Worm (Caenorhabditis elegans) whole organism, late embryonic: Measurements from ENCODE around the gene ZK1248.5.

ENCODE experiments used
- C08G9.2 ChIP-seq: sonication (generic microtip); optimal IDR thresholded peaks from 2 replicates; lab custom pipeline; 2016; ENCODE audit warnings: mild to moderate bottlenecking, missing genetic modification characterization, moderate library complexity, missing compliant biosample characterization
- T23F11.4 ChIP-seq: fragments of 200-800 bp; sonication (Bioruptor generic); optimal IDR thresholded peaks from 2 replicates; lab custom pipeline; 2018; ENCODE audit warnings: mild to moderate bottlenecking, missing genetic modification characterization, missing compliant biosample characterization
- ama-1 ChIP-seq: fragments of 150-350 bp; optimal IDR thresholded peaks from 2 replicates; lab custom pipeline; 2014
- dmd-4 ChIP-seq: sonication (generic microtip); optimal IDR thresholded peaks from 2 replicates; lab custom pipeline; 2016; ENCODE audit warnings: borderline replicate concordance, missing genetic modification characterization, missing compliant biosample characterization
- hlh-30 ChIP-seq: sonication (generic microtip); optimal IDR thresholded peaks from 2 replicates; lab custom pipeline; 2017; ENCODE audit warnings: antibody characterized with exemption, missing genetic modification characterization, missing compliant biosample characterization; ENCODE audit not compliant: insufficient read depth
- madf-2 ChIP-seq: sonication (generic microtip); optimal IDR thresholded peaks from 2 replicates; lab custom pipeline; 2017; ENCODE audit warnings: missing genetic modification characterization, missing compliant biosample characterization
- nfya-1 ChIP-seq: sonication (generic microtip); optimal IDR thresholded peaks from 2 replicates; lab custom pipeline; 2017; ENCODE audit warnings: missing genetic modification characterization, mild to moderate bottlenecking, missing compliant biosample characterization, antibody characterized with exemption, moderate library complexity
- nhr-11 ChIP-seq: fragments of 150-350 bp; optimal IDR thresholded peaks from 2 replicates; lab custom pipeline; 2014; ENCODE audit warnings: missing biosample characterization, missing genetic modification characterization
- npax-4 ChIP-seq: sonication (generic microtip); optimal IDR thresholded peaks from 2 replicates; lab custom pipeline; 2016; ENCODE audit warnings: missing genetic modification characterization, missing compliant biosample characterization
- pat-9 ChIP-seq: fragments of 200-800 bp; sonication (Bioruptor generic); optimal IDR thresholded peaks from 2 replicates; lab custom pipeline; 2018; ENCODE audit warnings: mild to moderate bottlenecking, missing genetic modification characterization, moderate library complexity, missing compliant biosample characterization
- pha-2 ChIP-seq: sonication (generic microtip); optimal IDR thresholded peaks from 2 replicates; lab custom pipeline; 2017; ENCODE audit warnings: mild to moderate bottlenecking, missing genetic modification characterization, missing compliant biosample characterization
- pros-1 ChIP-seq: fragments of 150-350 bp; optimal IDR thresholded peaks from 2 replicates; lab custom pipeline; 2014; ENCODE audit warnings: missing biosample characterization, missing genetic modification reagents, missing genetic modification characterization
- unc-86 ChIP-seq: sonication (generic microtip); optimal IDR thresholded peaks from 2 replicates; lab custom pipeline; 2016; ENCODE audit warnings: missing genetic modification characterization, missing compliant biosample characterization

DNA sequence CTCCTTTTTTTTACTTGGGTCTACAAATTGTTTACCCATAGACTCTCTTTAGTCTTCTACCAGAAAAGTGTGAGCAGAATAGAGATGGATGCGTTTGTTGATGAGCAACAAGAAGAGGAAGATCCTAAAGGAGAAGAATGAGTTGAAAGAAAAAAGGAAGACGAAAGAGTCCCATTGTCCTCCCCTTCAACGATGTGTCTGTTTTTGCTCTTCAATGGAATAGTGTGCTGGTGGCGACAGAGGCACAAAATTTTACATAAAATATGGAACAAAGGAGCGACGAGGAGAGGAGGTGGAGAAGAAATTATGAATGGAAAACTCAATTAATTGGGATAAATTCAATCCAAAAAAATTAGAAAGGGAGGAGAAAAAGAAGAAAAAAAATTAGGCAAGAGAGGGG lies 50.3 kb downstream of the ZK1248.5 start:
- no peak for TF ChIP-seq pros-1 (tag; lab: Kevin White, UChicago)
- no peak for TF ChIP-seq nhr-11 (tag; lab: Kevin White, UChicago)
- no peak for TF ChIP-seq pha-2 (tag; lab: Kevin White, UChicago)
- no peak for TF ChIP-seq nfya-1 (tag; lab: Kevin White, UChicago)
- TF ChIP-seq pat-9 = no peak
- TF ChIP-seq npax-4 (tag; lab: Kevin White, UChicago) = no peak
- no peak for TF ChIP-seq T23F11.4 (GFP tag; lab: Kevin White, UChicago)
- TF ChIP-seq hlh-30 (tag; lab: Kevin White, UChicago) = no peak
- TF ChIP-seq dmd-4 = no peak
- no peak for TF ChIP-seq ama-1 (lab: Kevin White, UChicago)
- TF ChIP-seq C08G9.2 (tag; lab: Kevin White, UChicago) = no peak
- TF ChIP-seq unc-86 (tag; lab: Kevin White, UChicago) = no peak
- no peak for TF ChIP-seq madf-2
